Worm (Caenorhabditis elegans) whole organism, L1 larva: Measurements from ENCODE around the gene orc-4.

Source experiments
- aly-2 ChIP-seq: fragments of 150-350 bp; optimal IDR thresholded peaks from 2 replicates; lab custom pipeline; 2014; ENCODE audit warnings: missing biosample characterization, missing genetic modification characterization
- ceh-8 ChIP-seq: fragments of 200-800 bp; sonication (Bioruptor generic); optimal IDR thresholded peaks from 2 replicates; lab custom pipeline; 2018; ENCODE audit warnings: mild to moderate bottlenecking, missing genetic modification characterization, moderate library complexity, missing compliant biosample characterization
- mep-1 ChIP-seq: fragments of 150-350 bp; optimal IDR thresholded peaks from 2 replicates; lab custom pipeline; 2014; ENCODE audit warnings: missing biosample characterization, missing genetic modification characterization
- nhr-85 ChIP-seq: sonication (generic microtip); peaks from one replicate; lab custom pipeline; 2016; ENCODE audit warnings: missing genetic modification characterization, inconsistent platforms, missing compliant biosample characterization
- sup-37 ChIP-seq: fragments of 200-800 bp; sonication (Bioruptor generic); optimal IDR thresholded peaks from 2 replicates; lab custom pipeline; 2018; ENCODE audit warnings: mild to moderate bottlenecking, missing genetic modification characterization, missing compliant biosample characterization
- unc-62 ChIP-seq: fragments of 150-350 bp; optimal IDR thresholded peaks from 2 replicates; lab custom pipeline; 2014; ENCODE audit warnings: missing biosample characterization, missing genetic modification reagents, missing genetic modification characterization

- TF ChIP-seq sup-37 (no peak), unc-62 (GFP tag; lab: Kevin White, UChicago) (no peak), nhr-85 (tag; lab: Kevin White, UChicago) (no peak), mep-1 (tag; lab: Kevin White, UChicago) (no peak), ceh-8 (GFP tag; lab: Kevin White, UChicago) (no peak), aly-2 (no peak)
Measured at ce11 chrIII:10633403-10633674, 12.6 kb upstream of the orc-4 start, which contains the start of gene Y39A1A.9.
